Fruit fly (Drosophila melanogaster) whole organism: ENCODE measurements around the gene CG32650.

Experiments used
- CG8478 ChIP-seq: fragments of >200 bp; optimal IDR thresholded peaks from 2 replicates; lab custom pipeline; 2018; ENCODE audit warnings: inconsistent platforms
- Dll ChIP-seq: fragments of >200 bp; optimal IDR thresholded peaks from 2 replicates; lab custom pipeline; 2017
- EcR ChIP-seq, 2 experiments: fragments of >200 bp; optimal IDR thresholded peaks; 2 replicates each; lab custom pipeline; 2017; ENCODE audit warnings: missing biosample characterization in 2 of 2, missing genetic modification characterization in 2 of 2, missing genetic modification reagents in 2 of 2
- usp ChIP-seq: fragments of >200 bp; optimal IDR thresholded peaks from 2 replicates; lab custom pipeline; 2017; ENCODE audit warnings: missing biosample characterization, missing genetic modification characterization, mixed read lengths

DNA sequence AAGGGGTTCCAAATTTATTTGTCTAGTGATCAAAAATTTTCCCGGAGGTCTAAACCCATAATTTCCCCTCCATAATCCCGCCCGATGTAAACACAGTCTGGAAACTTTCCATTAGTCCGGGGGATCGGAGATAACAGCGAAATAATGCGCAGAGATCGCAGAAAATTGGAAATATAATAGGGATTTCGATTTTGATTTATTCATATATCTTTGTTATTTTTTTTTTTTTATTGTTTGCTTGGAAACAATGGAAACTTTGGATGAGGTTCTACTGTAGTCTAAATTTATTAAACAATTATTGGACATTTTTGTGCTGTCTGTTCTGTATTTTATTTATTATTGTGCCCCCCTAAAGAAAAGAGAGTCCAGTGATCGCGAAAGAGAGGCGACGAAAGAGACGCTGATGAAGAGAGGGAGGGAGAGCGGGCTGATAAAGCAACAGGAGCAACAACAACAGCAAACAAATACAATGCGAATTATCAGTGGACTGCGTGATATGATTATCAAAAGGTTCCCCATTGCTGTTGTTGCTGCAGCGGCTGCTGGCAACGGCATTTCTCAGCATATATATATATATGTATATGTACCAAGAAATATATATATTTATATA lies 3.2 kb downstream of the CG32650 start:
- TF ChIP-seq EcR (GFP tag; optimal IDR thresholded peaks at IDR 0.05; lab: Kevin White, UChicago) (no peak), usp (GFP tag; lab: Kevin White, UChicago) (no peak), CG8478 (lab: Kevin White, UChicago) (no peak), Dll (no peak)
